Worm (Caenorhabditis elegans): ENCODE results near the gene algn-3.

- no peak for TF ChIP-seq pha-4 (tag; optimal IDR thresholded peaks at IDR 0.05)
- TF ChIP-seq nhr-120 (GFP tag; IDR thresholded peaks at IDR 0.05): no peak
- TF ChIP-seq dpl-1 (GFP tag; optimal IDR thresholded peaks at IDR 0.05): no peak
- no peak for TF ChIP-seq ceh-79 (tag; optimal IDR thresholded peaks at IDR 0.05)
- TF ChIP-seq attf-3 (GFP tag; conservative IDR thresholded peaks at IDR 0.05): no peak
- no peak for TF ChIP-seq ama-1 (optimal IDR thresholded peaks at IDR 0.05)
- no peak for TF ChIP-seq ama-1 (GFP tag; optimal IDR thresholded peaks at IDR 0.05)
- TF ChIP-seq nhr-27 (tag; optimal IDR thresholded peaks at IDR 0.05): no peak
- TF ChIP-seq hrde-1 (tag; optimal IDR thresholded peaks at IDR 0.05; ENCODE audit: borderline replicate concordance): no peak
- TF ChIP-seq ztf-22 (GFP tag; optimal IDR thresholded peaks at IDR 0.05): no peak
Measured at ce11 chrII:14094590-14094989, 38.0 kb downstream of the algn-3 start, which contains the start of gene col-87.

All from whole organism, young adult.